Worm (Caenorhabditis elegans): ENCODE measurements around the gene Y105C5B.19.

- TF ChIP-seq ztf-23 (GFP tag; IDR thresholded peaks at IDR 0.05), result no peak
- no peak for TF ChIP-seq flt-1 (GFP tag; IDR thresholded peaks at IDR 0.05)
- TF ChIP-seq T22C8.4 (GFP tag; IDR thresholded peaks at IDR 0.05), result no peak
- TF ChIP-seq med-1 (GFP tag; optimal IDR thresholded peaks at IDR 0.05; ENCODE audit: insufficient read depth), result no peak
Measured at ce11 chrIV:15953689-15954088, 30.1 kb downstream of the Y105C5B.19 start.

Measured in whole organism, midembryonic.